Worm (Caenorhabditis elegans): ENCODE measurements around the gene Y41D4B.15.

Y41D4B.15 gene

ce11 chrIV:1515891-1516290 is 48.0 kb upstream of the Y41D4B.15 start:
- no peak for TF ChIP-seq pha-4 (tag; optimal IDR thresholded peaks at IDR 0.05)
- no peak for TF ChIP-seq ZK185.1 (tag; optimal IDR thresholded peaks at IDR 0.05; ENCODE audit: poor library complexity, severe bottlenecking)
- no peak for TF ChIP-seq pbrm-1 (GFP tag; IDR thresholded peaks at IDR 0.05)
- TF ChIP-seq nhr-90 (tag; optimal IDR thresholded peaks at IDR 0.05): no peak
- TF ChIP-seq dpl-1 (GFP tag; optimal IDR thresholded peaks at IDR 0.05): no peak
- no peak for TF ChIP-seq let-607 (tag; optimal IDR thresholded peaks at IDR 0.05)
- peak; percentile 90 for TF ChIP-seq egrh-3 (GFP tag; IDR thresholded peaks at IDR 0.05)
- TF ChIP-seq zfh-2 (GFP tag; conservative IDR thresholded peaks at IDR 0.05): peak; percentile 91
- TF ChIP-seq snpc-4 (GFP tag; optimal IDR thresholded peaks at IDR 0.05): no peak
- peak in 1 of 4 experiments; percentile 51 for TF ChIP-seq snpc-4 (tag; optimal IDR thresholded peaks at IDR 0.05)
- TF ChIP-seq chd-7 (tag; optimal IDR thresholded peaks at IDR 0.05): no peak
- no peak for TF ChIP-seq ceh-27 (GFP tag; optimal IDR thresholded peaks at IDR 0.05)
- TF ChIP-seq lin-26 (GFP tag; IDR thresholded peaks at IDR 0.05): 0 out of 2 replicates have a peak, but pooled peaks have one; percentile 28

ce11 chrIV:1516527-1516926 is 47.4 kb upstream of the Y41D4B.15 start, which contains the start of gene clec-172:
TSS of gene clec-172 (minus strand) at chrIV:1516627.
- no peak for TF ChIP-seq ztf-22 (GFP tag; optimal IDR thresholded peaks at IDR 0.05)
- peak; percentile 1 for TF ChIP-seq nhr-80 (tag; optimal IDR thresholded peaks at IDR 0.05)

ce11 chrIV:1521224-1521623 is 42.7 kb upstream of the Y41D4B.15 start, which contains the start of gene K03H6.4:
TSS of gene K03H6.4 (minus strand) at chrIV:1521324.
- no peak for TF ChIP-seq lag-1 (GFP tag; IDR thresholded peaks at IDR 0.05)
- no peak for TF ChIP-seq fkh-3 (tag; optimal IDR thresholded peaks at IDR 0.05)
- TF ChIP-seq unc-62 (GFP tag; optimal IDR thresholded peaks at IDR 0.05): no peak
- TF ChIP-seq tbp1 (GFP tag; optimal IDR thresholded peaks at IDR 0.05): no peak
- no peak for TF ChIP-seq bed-2 (GFP tag; IDR thresholded peaks at IDR 0.05)
- TF ChIP-seq cebp-2 (GFP tag; IDR thresholded peaks at IDR 0.05): no peak
- no peak for TF ChIP-seq ztf-3 (GFP tag; optimal IDR thresholded peaks at IDR 0.05)
- no peak for TF ChIP-seq tbx-9 (tag; optimal IDR thresholded peaks at IDR 0.05; ENCODE audit: borderline replicate concordance)
- no peak for TF ChIP-seq nhr-90 (tag; optimal IDR thresholded peaks at IDR 0.05)
- TF ChIP-seq mel-28 (tag; optimal IDR thresholded peaks at IDR 0.05; ENCODE audit: borderline replicate concordance): no peak
- TF ChIP-seq mxl-1 (tag; optimal IDR thresholded peaks at IDR 0.05): no peak

ce11 chrIV:1522358-1522757 is 41.5 kb upstream of the Y41D4B.15 start:
- TF ChIP-seq ceh-100 (GFP tag; IDR thresholded peaks at IDR 0.05) (no peak), nhr-80 (tag; optimal IDR thresholded peaks at IDR 0.05) (no peak), ztf-18 (tag; optimal IDR thresholded peaks at IDR 0.05) (no peak), lin-35 (GFP tag; optimal IDR thresholded peaks at IDR 0.05) (no peak), ceh-58 (GFP tag; IDR thresholded peaks at IDR 0.05) (no peak), ceh-91 (GFP tag; IDR thresholded peaks at IDR 0.05) (no peak), F57A8.1 (GFP tag; optimal IDR thresholded peaks at IDR 0.05) (no peak), zfh-2 (GFP tag; conservative IDR thresholded peaks at IDR 0.05) (no peak), ztf-3 (GFP tag; optimal IDR thresholded peaks at IDR 0.05) (no peak), nfyb-1 (GFP tag; IDR thresholded peaks at IDR 0.05) (no peak), madf-10 (tag; optimal IDR thresholded peaks at IDR 0.05) (no peak), unc-130 (GFP tag; optimal IDR thresholded peaks at IDR 0.05) (no peak), rec-8 (tag; optimal IDR thresholded peaks at IDR 0.05) (no peak), pbrm-1 (GFP tag; IDR thresholded peaks at IDR 0.05) (no peak), fkh-3 (tag; optimal IDR thresholded peaks at IDR 0.05) (no peak)

Measured in whole organism, young adult.